Worm (Caenorhabditis elegans) whole organism, L4 larva: ENCODE measurements around the gene vps-15.

Experiments
- D1046.2 ChIP-seq: fragments of 200-800 bp; sonication (Bioruptor generic); IDR thresholded peaks from 2 replicates; pipeline ENCODE4 v1.3.6; 2022; ENCODE audit warnings: missing genetic modification characterization, missing compliant biosample characterization
- F44E2.7 ChIP-seq: fragments of 200-800 bp; sonication (Bioruptor generic); IDR thresholded peaks from 2 replicates; pipeline ENCODE4 v2.1.2; 2022; ENCODE audit warnings: missing genetic modification characterization, missing compliant biosample characterization
- R02D3.7 ChIP-seq: fragments of 150-350 bp; sonication (generic microtip); optimal IDR thresholded peaks from 3 replicates; lab custom pipeline; 2014; ENCODE audit warnings: missing biosample characterization, missing genetic modification characterization
- Y105C5A.15 ChIP-seq: fragments of 200-800 bp; sonication (Bioruptor generic); IDR thresholded peaks from 2 replicates; pipeline ENCODE4 v1.3.6; 2022; ENCODE audit warnings: missing genetic modification characterization, missing compliant biosample characterization
- Y5F2A.4 ChIP-seq: fragments of 200-800 bp; sonication (Bioruptor generic); optimal IDR thresholded peaks from 2 replicates; lab custom pipeline; 2018; ENCODE audit warnings: mild to moderate bottlenecking, missing genetic modification characterization, missing compliant biosample characterization
- aha-1 ChIP-seq: fragments of 150-350 bp; peaks from one replicate; lab custom pipeline; 2014; ENCODE audit warnings: missing biosample characterization, missing genetic modification characterization
- attf-4 ChIP-seq: sonication (generic microtip); optimal IDR thresholded peaks from 3 replicates; lab custom pipeline; 2017; ENCODE audit warnings: missing biosample characterization, missing genetic modification characterization
- ceh-20 ChIP-seq: fragments of 200-800 bp; sonication (Bioruptor generic); IDR thresholded peaks from 2 replicates; pipeline ENCODE4 v1.3.6; 2022; ENCODE audit warnings: missing genetic modification reagents, missing genetic modification characterization, missing compliant biosample characterization
- ceh-44 ChIP-seq: fragments of 200-800 bp; sonication (Bioruptor generic); IDR thresholded peaks from 2 replicates; pipeline ENCODE4 v1.3.6; 2022; ENCODE audit warnings: missing genetic modification reagents, missing genetic modification characterization, missing compliant biosample characterization
- ceh-62 ChIP-seq: sonication (generic microtip); optimal IDR thresholded peaks from 2 replicates; lab custom pipeline; 2017; ENCODE audit warnings: missing biosample characterization, missing genetic modification characterization
- ceh-82 ChIP-seq: sonication (generic microtip); optimal IDR thresholded peaks from 2 replicates; lab custom pipeline; 2017; ENCODE audit warnings: missing biosample characterization, missing genetic modification characterization
- daf-12 ChIP-seq: fragments of 150-350 bp; optimal IDR thresholded peaks from 2 replicates; lab custom pipeline; 2014; ENCODE audit warnings: missing biosample characterization, missing genetic modification reagents, missing genetic modification characterization
- daf-16 ChIP-seq, 3 experiments: sonication (generic microtip); optimal IDR thresholded peaks; 2 replicates each; lab custom pipeline; 2016 to 2017; ENCODE audit warnings: missing genetic modification characterization in 3 of 3, missing genetic modification reagents in 3 of 3, mild to moderate bottlenecking in 2 of 3, missing compliant biosample characterization in 2 of 3, missing biosample characterization in 1 of 3, moderate library complexity in 1 of 3
- daf-19 ChIP-seq: fragments of 200-800 bp; sonication (Bioruptor generic); conservative IDR thresholded peaks from 2 replicates; pipeline ENCODE4 v1.3.6; 2022; ENCODE audit warnings: missing genetic modification characterization, missing compliant biosample characterization
- dpl-1 ChIP-seq: fragments of 150-350 bp; optimal IDR thresholded peaks from 2 replicates; lab custom pipeline; 2014; ENCODE audit warnings: missing biosample characterization, missing genetic modification reagents, missing genetic modification characterization
- egl-43 ChIP-seq: fragments of 200-800 bp; sonication (Bioruptor generic); IDR thresholded peaks from 2 replicates; pipeline ENCODE4 v1.3.6; 2022; ENCODE audit warnings: missing genetic modification reagents, missing genetic modification characterization, missing compliant biosample characterization
- hif-1 ChIP-seq, 2 experiments: sonication (generic microtip); optimal IDR thresholded peaks; 2 replicates each; lab custom pipeline; 2016 to 2017; ENCODE audit warnings: missing compliant biosample characterization in 2 of 2, missing genetic modification characterization in 2 of 2, missing genetic modification reagents in 2 of 2, missing genotype in 2 of 2, mild to moderate bottlenecking in 1 of 2
- hlh-30 ChIP-seq: sonication (generic microtip); optimal IDR thresholded peaks from 2 replicates; lab custom pipeline; 2017; ENCODE audit warnings: antibody characterized with exemption, mild to moderate bottlenecking, missing genetic modification characterization, missing compliant biosample characterization; ENCODE audit not compliant: insufficient read depth
- lin-13 ChIP-seq: fragments of 150-350 bp; optimal IDR thresholded peaks from 2 replicates; lab custom pipeline; 2014; ENCODE audit warnings: missing biosample characterization, missing genetic modification reagents, missing genetic modification characterization
- lin-15B ChIP-seq: fragments of 150-350 bp; sonication (generic microtip); optimal IDR thresholded peaks from 3 replicates; lab custom pipeline; 2014; ENCODE audit warnings: missing biosample characterization, missing genetic modification characterization
- lin-29 ChIP-seq: fragments of 200-800 bp; sonication (Bioruptor generic); IDR thresholded peaks from 2 replicates; pipeline ENCODE4 v1.3.6; 2022; ENCODE audit warnings: missing genetic modification reagents, missing genetic modification characterization, missing compliant biosample characterization
- lin-39 ChIP-seq: fragments of 150-350 bp; optimal IDR thresholded peaks from 2 replicates; lab custom pipeline; 2014; ENCODE audit warnings: missing biosample characterization, missing genetic modification reagents, missing genetic modification characterization
- madf-5 ChIP-seq, 2 experiments: fragments of 200-800 bp; sonication (Bioruptor generic); IDR thresholded peaks; 2 replicates each; pipeline ENCODE4 v1.3.6; 2022; ENCODE audit warnings: missing compliant biosample characterization in 2 of 2, missing genetic modification characterization in 2 of 2
- madf-9 ChIP-seq: fragments of 200-800 bp; sonication (Bioruptor generic); conservative IDR thresholded peaks from 2 replicates; pipeline ENCODE4 v1.3.6; 2022; ENCODE audit warnings: missing genetic modification reagents, missing genetic modification characterization, missing compliant biosample characterization
- mdt-29 ChIP-seq: fragments of 200-800 bp; sonication (Bioruptor generic); IDR thresholded peaks from 2 replicates; pipeline ENCODE4 v1.3.6; 2022; ENCODE audit warnings: missing genetic modification reagents, missing genetic modification characterization, missing compliant biosample characterization
- mep-1 ChIP-seq: fragments of 150-350 bp; sonication (generic microtip); optimal IDR thresholded peaks from 3 replicates; lab custom pipeline; 2014; ENCODE audit warnings: missing biosample characterization, missing genetic modification characterization
- nhr-11 ChIP-seq: fragments of 150-350 bp; optimal IDR thresholded peaks from 2 replicates; lab custom pipeline; 2014; ENCODE audit warnings: missing biosample characterization, missing genetic modification characterization
- nhr-237 ChIP-seq: sonication (generic microtip); optimal IDR thresholded peaks from 2 replicates; lab custom pipeline; 2017; ENCODE audit warnings: missing biosample characterization, missing genetic modification characterization
- nhr-25 ChIP-seq: sonication (generic microtip); optimal IDR thresholded peaks from 2 replicates; lab custom pipeline; 2017; ENCODE audit warnings: missing genetic modification characterization, mild to moderate bottlenecking, missing compliant biosample characterization, antibody characterized with exemption, moderate library complexity, borderline replicate concordance; ENCODE audit not compliant: insufficient read depth
- nhr-28 ChIP-seq: fragments of 150-350 bp; optimal IDR thresholded peaks from 2 replicates; lab custom pipeline; 2014; ENCODE audit warnings: missing biosample characterization, missing genetic modification characterization
- nhr-48 ChIP-seq: sonication (generic microtip); optimal IDR thresholded peaks from 2 replicates; lab custom pipeline; 2016; ENCODE audit warnings: mild to moderate bottlenecking, missing genetic modification characterization, missing compliant biosample characterization
- nhr-76 ChIP-seq: fragments of 150-350 bp; optimal IDR thresholded peaks from 2 replicates; lab custom pipeline; 2014; ENCODE audit warnings: missing biosample characterization, missing genetic modification characterization
- nhr-77 ChIP-seq: fragments of 150-350 bp; optimal IDR thresholded peaks from 2 replicates; lab custom pipeline; 2014; ENCODE audit warnings: missing biosample characterization, missing genetic modification characterization
- pqm-1 ChIP-seq: sonication (generic microtip); optimal IDR thresholded peaks from 2 replicates; lab custom pipeline; 2017; ENCODE audit warnings: missing biosample characterization, missing genetic modification characterization
- set-16 ChIP-seq: fragments of 200-800 bp; sonication (Bioruptor generic); IDR thresholded peaks from 2 replicates; pipeline ENCODE4 v1.3.6; 2022; ENCODE audit warnings: missing genetic modification reagents, missing genetic modification characterization, missing compliant biosample characterization
- skn-1 ChIP-seq: fragments of 150-350 bp; optimal IDR thresholded peaks from 2 replicates; lab custom pipeline; 2014; ENCODE audit warnings: missing biosample characterization, missing genetic modification characterization
- snpc-1.2 ChIP-seq: fragments of 200-800 bp; sonication (Bioruptor generic); IDR thresholded peaks from 2 replicates; pipeline ENCODE4 v1.3.6; 2022; ENCODE audit warnings: missing genetic modification reagents, missing genetic modification characterization, missing compliant biosample characterization
- snpc-4 ChIP-seq: fragments of 150-350 bp; optimal IDR thresholded peaks from 2 replicates; lab custom pipeline; 2014; ENCODE audit warnings: missing biosample characterization, missing genetic modification characterization
- spr-1 ChIP-seq: sonication (generic microtip); optimal IDR thresholded peaks from 2 replicates; lab custom pipeline; 2016; ENCODE audit warnings: mild to moderate bottlenecking, missing genetic modification characterization, missing compliant biosample characterization
- spr-3 ChIP-seq: fragments of 200-800 bp; sonication (Bioruptor generic); optimal IDR thresholded peaks from 2 replicates; lab custom pipeline; 2018; ENCODE audit warnings: mild to moderate bottlenecking, missing genetic modification characterization, missing compliant biosample characterization
- tag-97 ChIP-seq: fragments of 200-800 bp; sonication (Bioruptor generic); IDR thresholded peaks from 2 replicates; pipeline ENCODE4 v1.3.6; 2022; ENCODE audit warnings: missing genetic modification characterization, missing compliant biosample characterization
- unc-39 ChIP-seq: sonication (generic microtip); optimal IDR thresholded peaks from 2 replicates; lab custom pipeline; 2017; ENCODE audit warnings: missing biosample characterization, missing genetic modification characterization
- zag-1 ChIP-seq: fragments of 150-350 bp; optimal IDR thresholded peaks from 2 replicates; lab custom pipeline; 2014; ENCODE audit warnings: missing biosample characterization, missing genetic modification characterization
- zfp-3 ChIP-seq: fragments of 200-800 bp; sonication (Bioruptor generic); conservative IDR thresholded peaks from 2 replicates; pipeline ENCODE4 v1.3.6; 2022; ENCODE audit warnings: missing genetic modification reagents, missing genetic modification characterization, missing compliant biosample characterization
- zip-2 ChIP-seq: fragments of 150-350 bp; optimal IDR thresholded peaks from 2 replicates; lab custom pipeline; 2014; ENCODE audit warnings: missing biosample characterization, missing genetic modification characterization

vps-15 gene

ce11 chrII:11923620-11924298 lies 8.1 kb upstream of the vps-15 start:
- TF ChIP-seq ceh-82 (tag; lab: Kevin White, UChicago): no peak
- no peak for TF ChIP-seq zfp-3 (GFP tag; lab: Robert Waterston, UW)
- TF ChIP-seq ceh-44 (GFP tag; lab: Robert Waterston, UW): no peak
- TF ChIP-seq set-16 (GFP tag; lab: Robert Waterston, UW): no peak
- TF ChIP-seq egl-43: no peak
- TF ChIP-seq madf-9 (GFP tag; lab: Robert Waterston, UW): 0 out of 2 replicates have a peak, but pooled peaks have one; percentile 17
- no peak for TF ChIP-seq nhr-77 (tag; lab: Kevin White, UChicago)

- TF ChIP-seq aha-1 (tag; lab: Kevin White, UChicago) (peak; percentile 93), nhr-76 (no peak)
- TF ChIP-seq, all 104 proteins: peak for 1
These were observed 7.3 kb upstream of the vps-15 start for ce11 chrII:11922757-11923538.

- no peak for TF ChIP-seq snpc-4 (tag; lab: Kevin White, UChicago)
- no peak for TF ChIP-seq ceh-62
- peak in 1 of 2 experiments; percentile 22; a peak in 1 of 4 replicates for TF ChIP-seq madf-5 (GFP tag; IDR thresholded peaks at IDR 0.05; lab: Robert Waterston, UW)
- TF ChIP-seq tag-97 (GFP tag; lab: Robert Waterston, UW): no peak
- TF ChIP-seq hif-1 (tag; optimal IDR thresholded peaks at IDR 0.05; lab: Kevin White, UChicago): no peak
- 0 out of 2 replicates have a peak, but pooled peaks have one; percentile 11 for TF ChIP-seq mdt-29 (GFP tag; lab: Robert Waterston, UW)
- no peak for TF ChIP-seq D1046.2 (GFP tag; lab: Robert Waterston, UW)
- peak; percentile 68; the same call in 1 of the 2 replicates for TF ChIP-seq snpc-1.2 (GFP tag; lab: Robert Waterston, UW)
- TF ChIP-seq lin-39 (tag; lab: Kevin White, UChicago): no peak
- TF ChIP-seq lin-15B (tag; lab: Kevin White, UChicago): no peak
- no peak for TF ChIP-seq dpl-1 (GFP tag; lab: Kevin White, UChicago)
- no peak for TF ChIP-seq hlh-30 (tag; lab: Kevin White, UChicago)
- TF ChIP-seq daf-16 (GFP tag; optimal IDR thresholded peaks at IDR 0.05; lab: Kevin White, UChicago): peak in 1 of 2 experiments; percentile 14
- TF ChIP-seq daf-16 (tag; optimal IDR thresholded peaks at IDR 0.05; lab: Kevin White, UChicago): no peak
- TF ChIP-seq F44E2.7 (GFP tag; lab: Robert Waterston, UW): no peak
- no peak for TF ChIP-seq aha-1 (tag; lab: Kevin White, UChicago)
- no peak for TF ChIP-seq nhr-237 (tag; lab: Kevin White, UChicago)
- no peak for TF ChIP-seq unc-39 (tag; lab: Kevin White, UChicago)
- TF ChIP-seq spr-1 (tag; lab: Kevin White, UChicago): peak; percentile 36
- no peak for TF ChIP-seq lin-13 (GFP tag; lab: Kevin White, UChicago)
- no peak for TF ChIP-seq nhr-48 (tag; lab: Kevin White, UChicago)
- no peak for TF ChIP-seq ceh-20 (GFP tag; lab: Robert Waterston, UW)
- TF ChIP-seq attf-4 (tag; lab: Kevin White, UChicago): no peak
- peak; percentile 89; the same call in 1 of the 2 replicates for TF ChIP-seq Y105C5A.15 (GFP tag; lab: Robert Waterston, UW)
- TF ChIP-seq lin-29 (GFP tag; lab: Robert Waterston, UW): 0 out of 2 replicates have a peak, but pooled peaks have one; percentile 30
- no peak for TF ChIP-seq skn-1 (tag; lab: Kevin White, UChicago)
- TF ChIP-seq nhr-11 (tag; lab: Kevin White, UChicago): no peak
- 0 out of 2 replicates have a peak, but pooled peaks have one; percentile 15 for TF ChIP-seq egl-43
- TF ChIP-seq nhr-25 (tag; lab: Kevin White, UChicago): no peak
- TF ChIP-seq R02D3.7 (tag; lab: Kevin White, UChicago): no peak
- TF ChIP-seq zag-1: no peak
- no peak for TF ChIP-seq zip-2 (tag; lab: Kevin White, UChicago)
- no peak for TF ChIP-seq pqm-1 (tag; lab: Kevin White, UChicago)
- TF ChIP-seq daf-12 (tag; lab: Kevin White, UChicago): no peak
- no peak for TF ChIP-seq daf-19 (GFP tag; lab: Robert Waterston, UW)
- TF ChIP-seq spr-3 (GFP tag; lab: Kevin White, UChicago): no peak
- no peak for TF ChIP-seq mep-1
- TF ChIP-seq Y5F2A.4 (GFP tag; lab: Kevin White, UChicago): peak; percentile 53
- TF ChIP-seq nhr-77 (tag; lab: Kevin White, UChicago): no peak
- no peak for TF ChIP-seq nhr-28 (tag; lab: Kevin White, UChicago)
These were observed 1.9 kb upstream of the vps-15 start for ce11 chrII:11917530-11917952.
